Fruit fly (Drosophila melanogaster) whole organism, embryonic: ENCODE measurements around the gene CG10710.

Experiments used
- Atf6 ChIP-seq: fragments of 200-800 bp; sonication (Bioruptor generic); IDR thresholded peaks from 2 replicates; pipeline ENCODE4 v1.3.6; 2022; ENCODE audit warnings: missing biosample characterization, missing genetic modification characterization
- BtbVII ChIP-seq: fragments of 200-800 bp; sonication (Bioruptor generic); optimal IDR thresholded peaks from 3 replicates; lab custom pipeline; 2017; ENCODE audit warnings: missing biosample characterization, mild to moderate bottlenecking, missing genetic modification characterization
- Bteb2 ChIP-seq: fragments of 200-800 bp; sonication (Bioruptor generic); optimal IDR thresholded peaks from 2 replicates; lab custom pipeline; 2016; ENCODE audit warnings: missing biosample characterization, missing genetic modification characterization
- CG10959 ChIP-seq: fragments of 200-800 bp; sonication (Bioruptor generic); IDR thresholded peaks from 2 replicates; pipeline ENCODE4 v1.3.6; 2022; ENCODE audit warnings: missing biosample characterization, missing genetic modification characterization
- CG12236 ChIP-seq: fragments of 200-800 bp; sonication (Bioruptor generic); optimal IDR thresholded peaks from 2 replicates; lab custom pipeline; 2016; ENCODE audit warnings: missing biosample characterization, missing genetic modification characterization
- CG13775 ChIP-seq: fragments of 200-800 bp; sonication (Bioruptor generic); optimal IDR thresholded peaks from 3 replicates; lab custom pipeline; 2017; ENCODE audit warnings: missing biosample characterization, mild to moderate bottlenecking, missing genetic modification characterization
- CG17328 ChIP-seq: fragments of 200-800 bp; sonication (Bioruptor generic); IDR thresholded peaks from 2 replicates; pipeline ENCODE4 v1.3.6; 2022; ENCODE audit warnings: missing biosample characterization, missing genetic modification characterization
- CG17385 ChIP-seq: fragments of 200-800 bp; sonication (Bioruptor generic); optimal IDR thresholded peaks from 3 replicates; lab custom pipeline; 2018; ENCODE audit warnings: missing biosample characterization, mild to moderate bottlenecking, missing genetic modification characterization
- CG30020 ChIP-seq: fragments of 200-800 bp; optimal IDR thresholded peaks from 2 replicates; lab custom pipeline; 2019; ENCODE audit warnings: missing biosample characterization, mild to moderate bottlenecking, missing genetic modification characterization, moderate library complexity
- CG30403 ChIP-seq: fragments of 200-800 bp; sonication (Bioruptor generic); optimal IDR thresholded peaks from 3 replicates; lab custom pipeline; 2016; ENCODE audit warnings: missing biosample characterization, missing genetic modification characterization
- CG31441 ChIP-seq: fragments of 200-800 bp; sonication (Bioruptor generic); IDR thresholded peaks from 2 replicates; pipeline ENCODE4 v1.3.6; 2022; ENCODE audit warnings: missing biosample characterization, missing genetic modification characterization
- CG3726 ChIP-seq: fragments of 200-800 bp; sonication (Bioruptor generic); IDR thresholded peaks from 3 replicates; pipeline ENCODE4, ENCODE4 v1.3.6; 2022; ENCODE audit warnings: missing biosample characterization, missing genetic modification characterization
- CG3838 ChIP-seq: fragments of 200-800 bp; sonication (Bioruptor generic); optimal IDR thresholded peaks from 3 replicates; lab custom pipeline; 2016; ENCODE audit warnings: missing biosample characterization, missing genetic modification characterization
- CG43689 ChIP-seq: fragments of 200-800 bp; sonication (Bioruptor generic); IDR thresholded peaks from 2 replicates; pipeline ENCODE4 v1.3.6; 2022; ENCODE audit warnings: missing biosample characterization, missing genetic modification characterization
- CG6813 ChIP-seq: fragments of 200-800 bp; sonication (Bioruptor generic); optimal IDR thresholded peaks from 2 replicates; lab custom pipeline; 2017; ENCODE audit warnings: missing biosample characterization, missing genetic modification characterization, mild to moderate bottlenecking, moderate library complexity, missing genetic modification reagents
- CG7372 ChIP-seq: fragments of 200-800 bp; sonication (Bioruptor generic); IDR thresholded peaks from 2 replicates; pipeline ENCODE4 v1.3.6; 2022; ENCODE audit warnings: missing biosample characterization, missing genetic modification characterization
- CG8359 ChIP-seq: fragments of 200-800 bp; sonication (Bioruptor generic); optimal IDR thresholded peaks from 2 replicates; lab custom pipeline; 2017; ENCODE audit warnings: missing biosample characterization, mild to moderate bottlenecking, missing genetic modification characterization, borderline replicate concordance
- CG8388 ChIP-seq: fragments of 200-800 bp; sonication (Bioruptor generic); optimal IDR thresholded peaks from 2 replicates; lab custom pipeline; 2019; ENCODE audit warnings: missing biosample characterization, mild to moderate bottlenecking, missing genetic modification characterization, moderate library complexity
- CG8924 ChIP-seq: fragments of 200-800 bp; optimal IDR thresholded peaks from 3 replicates; lab custom pipeline; 2019; ENCODE audit warnings: missing biosample characterization, mild to moderate bottlenecking, missing genetic modification characterization, moderate library complexity
- CG9609 ChIP-seq: fragments of 200-800 bp; sonication (Bioruptor generic); optimal IDR thresholded peaks from 3 replicates; lab custom pipeline; 2016; ENCODE audit warnings: missing biosample characterization, missing genetic modification characterization
- CG9932 ChIP-seq: fragments of 200-800 bp; sonication (Bioruptor generic); IDR thresholded peaks from 2 replicates; pipeline ENCODE4 v1.3.6; 2022; ENCODE audit warnings: missing biosample characterization, missing genetic modification characterization
- CoRest ChIP-seq: fragments of 200-800 bp; sonication (Bioruptor generic); optimal IDR thresholded peaks from 3 replicates; lab custom pipeline; 2018; ENCODE audit warnings: missing biosample characterization, mild to moderate bottlenecking, missing genetic modification characterization, moderate library complexity
- Dbx ChIP-seq: fragments of 200-800 bp; sonication (Bioruptor generic); IDR thresholded peaks from 3 replicates; pipeline ENCODE4 v1.3.6; 2022; ENCODE audit warnings: missing biosample characterization, missing genetic modification characterization
- Dref ChIP-seq: fragments of 200-800 bp; sonication (Bioruptor generic); IDR thresholded peaks from 2 replicates; pipeline ENCODE4 v1.3.6; 2022; ENCODE audit warnings: missing biosample characterization, missing genetic modification characterization
- Hmr ChIP-seq: fragments of 200-800 bp; sonication (Bioruptor generic); optimal IDR thresholded peaks from 3 replicates; lab custom pipeline; 2017; ENCODE audit warnings: mild to moderate bottlenecking, missing biosample characterization, missing genetic modification reagents, missing genetic modification characterization
- Hsf ChIP-seq: fragments of 200-800 bp; sonication (Bioruptor generic); optimal IDR thresholded peaks from 3 replicates; lab custom pipeline; 2016; ENCODE audit warnings: missing biosample characterization, missing genetic modification characterization
- Lhr ChIP-seq: fragments of 200-800 bp; sonication (Bioruptor generic); optimal IDR thresholded peaks from 3 replicates; lab custom pipeline; 2017; ENCODE audit warnings: mild to moderate bottlenecking, missing biosample characterization, missing genetic modification reagents, missing genetic modification characterization
- NFAT ChIP-seq: fragments of 200-800 bp; sonication (Bioruptor generic); IDR thresholded peaks from 2 replicates; pipeline ENCODE4 v1.3.6; 2022; ENCODE audit warnings: missing biosample characterization, missing genetic modification characterization
- PHDP ChIP-seq: fragments of 200-800 bp; sonication (Bioruptor generic); optimal IDR thresholded peaks from 3 replicates; lab custom pipeline; 2018; ENCODE audit warnings: missing biosample characterization, mild to moderate bottlenecking, missing genetic modification characterization, moderate library complexity
- cato ChIP-seq: fragments of 200-800 bp; sonication (Bioruptor generic); optimal IDR thresholded peaks from 2 replicates; lab custom pipeline; 2016; ENCODE audit warnings: missing biosample characterization, missing genetic modification characterization, borderline replicate concordance
- cg ChIP-seq: fragments of 200-800 bp; sonication (Bioruptor generic); optimal IDR thresholded peaks from 3 replicates; lab custom pipeline; 2019; ENCODE audit warnings: missing biosample characterization, mild to moderate bottlenecking, missing genetic modification characterization, moderate library complexity
- chm ChIP-seq: fragments of 200-800 bp; sonication (Bioruptor generic); IDR thresholded peaks from 2 replicates; pipeline ENCODE4 v1.3.6; 2022; ENCODE audit warnings: missing biosample characterization, missing genetic modification characterization
- crc ChIP-seq: fragments of 200-800 bp; sonication (Bioruptor generic); optimal IDR thresholded peaks from 2 replicates; lab custom pipeline; 2016; ENCODE audit warnings: missing biosample characterization, missing genetic modification characterization
- croc ChIP-seq: fragments of 200-800 bp; sonication (Bioruptor generic); conservative IDR thresholded peaks from 3 replicates; pipeline ENCODE4 v1.3.6; 2022; ENCODE audit warnings: missing biosample characterization, missing genetic modification characterization
- grn ChIP-seq: fragments of 200-800 bp; sonication (Bioruptor generic); optimal IDR thresholded peaks from 3 replicates; lab custom pipeline; 2017; ENCODE audit warnings: missing biosample characterization, missing genetic modification characterization
- gt ChIP-seq: fragments of 200-800 bp; sonication (Bioruptor generic); IDR thresholded peaks from 2 replicates; pipeline ENCODE4 v1.3.6; 2022; ENCODE audit warnings: missing biosample characterization, missing genetic modification characterization
- ham ChIP-seq: fragments of 200-800 bp; sonication (Bioruptor generic); IDR thresholded peaks from 2 replicates; pipeline ENCODE4 v1.3.6; 2022; ENCODE audit warnings: missing biosample characterization, missing genetic modification characterization
- hb ChIP-seq: fragments of 200-800 bp; sonication (Bioruptor generic); IDR thresholded peaks from 3 replicates; pipeline ENCODE4 v1.3.6; 2022; ENCODE audit warnings: missing biosample characterization, missing genetic modification characterization; ENCODE audit not compliant: partially characterized antibody
- inv ChIP-seq: fragments of 200-800 bp; sonication (Bioruptor generic); IDR thresholded peaks from 2 replicates; pipeline ENCODE4 v1.3.6; 2022; ENCODE audit warnings: missing biosample characterization, missing genetic modification characterization; ENCODE audit not compliant: partially characterized antibody
- pnt ChIP-seq: fragments of 200-800 bp; sonication (Bioruptor generic); optimal IDR thresholded peaks from 3 replicates; lab custom pipeline; 2016; ENCODE audit warnings: missing biosample characterization, missing genetic modification characterization
- repo ChIP-seq: fragments of 200-800 bp; sonication (Bioruptor generic); optimal IDR thresholded peaks from 2 replicates; lab custom pipeline; 2016; ENCODE audit warnings: missing biosample characterization, missing genetic modification characterization
- sens ChIP-seq: fragments of 200-800 bp; sonication (Bioruptor generic); peaks from one replicate; lab custom pipeline; 2016; ENCODE audit warnings: missing biosample characterization, missing genetic modification characterization
- sens-2 ChIP-seq: fragments of 200-800 bp; sonication (Bioruptor generic); IDR thresholded peaks from 2 replicates; pipeline ENCODE4 v1.3.6; 2022; ENCODE audit warnings: missing biosample characterization, missing genetic modification characterization
- slp2 ChIP-seq: fragments of 200-800 bp; sonication (Bioruptor generic); optimal IDR thresholded peaks from 2 replicates; lab custom pipeline; 2016; ENCODE audit warnings: missing biosample characterization, missing genetic modification characterization
- sna ChIP-seq: fragments of 200-800 bp; sonication (Bioruptor generic); IDR thresholded peaks from 2 replicates; pipeline ENCODE4 v1.3.6; 2022; ENCODE audit warnings: missing biosample characterization, missing genetic modification characterization; ENCODE audit not compliant: partially characterized antibody
- sr ChIP-seq: fragments of 200-800 bp; sonication (Bioruptor generic); IDR thresholded peaks from 3 replicates; pipeline ENCODE4 v1.3.6; 2022; ENCODE audit warnings: missing biosample characterization, missing genetic modification characterization
- stwl ChIP-seq: fragments of 200-800 bp; sonication (Bioruptor generic); optimal IDR thresholded peaks from 3 replicates; lab custom pipeline; 2018; ENCODE audit warnings: missing biosample characterization, mild to moderate bottlenecking, missing genetic modification characterization, moderate library complexity
- sug ChIP-seq: fragments of 200-800 bp; optimal IDR thresholded peaks from 2 replicates; lab custom pipeline; 2019; ENCODE audit warnings: missing biosample characterization, mild to moderate bottlenecking, missing genetic modification characterization, moderate library complexity
- usp ChIP-seq: fragments of >200 bp; optimal IDR thresholded peaks from 2 replicates; lab custom pipeline; 2017; ENCODE audit warnings: missing biosample characterization, missing genetic modification characterization
- vfl ChIP-seq: fragments of 200-800 bp; sonication (Bioruptor generic); optimal IDR thresholded peaks from 2 replicates; lab custom pipeline; 2016; ENCODE audit warnings: missing biosample characterization, missing genetic modification characterization
- vvl ChIP-seq: fragments of 200-800 bp; sonication (Bioruptor generic); IDR thresholded peaks from 2 replicates; pipeline ENCODE4 v1.3.6; 2022; ENCODE audit warnings: missing biosample characterization, missing genetic modification characterization
- wor ChIP-seq: fragments of 200-800 bp; sonication (Bioruptor generic); IDR thresholded peaks from 2 replicates; pipeline ENCODE4 v1.3.6; 2022; ENCODE audit warnings: missing biosample characterization, missing genetic modification characterization

CG10710 gene

DNA sequence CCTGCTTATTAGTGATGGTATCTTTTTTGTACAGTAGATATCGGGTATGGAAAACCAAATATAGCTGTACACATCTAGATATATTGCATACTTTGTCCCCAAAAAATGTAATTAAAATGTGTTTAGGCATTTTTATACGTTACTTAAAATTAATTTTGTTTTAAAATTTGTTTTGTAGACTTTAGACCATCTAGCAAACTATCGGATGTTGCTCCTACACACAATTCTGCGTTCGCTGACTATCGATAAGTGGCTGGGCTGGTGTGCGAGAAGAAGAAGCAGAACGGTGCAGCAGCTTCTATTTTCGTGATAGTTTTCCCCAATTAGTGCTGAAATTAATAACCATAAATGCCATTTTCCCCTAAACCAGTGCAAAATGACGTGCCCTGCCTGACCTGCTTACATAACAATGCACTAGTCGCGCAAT lies 6.3 kb downstream of the CG10710 start, which contains the start of the genes Vps36 and Liprin-beta (continued):
- TF ChIP-seq CG8359 (GFP tag; lab: Kevin White, UChicago) (peak; percentile 31), hb (GFP tag; lab: Robert Waterston, UW) (peak; percentile 92), CG17385 (GFP tag; lab: Kevin White, UChicago) (peak; percentile 98), Hsf (GFP tag; lab: Kevin White, UChicago) (peak; percentile 96), Lhr (GFP tag; lab: Kevin White, UChicago) (peak; percentile 67), PHDP (tag; lab: Kevin White, UChicago) (peak; percentile 81), Bteb2 (GFP tag; lab: Kevin White, UChicago) (peak; percentile 86), pnt (GFP tag; lab: Kevin White, UChicago) (peak; percentile 93), sens (peak; percentile 98), crc (GFP tag; lab: Kevin White, UChicago) (peak; percentile 79), cato (GFP tag; lab: Kevin White, UChicago) (peak; percentile 72), cg (GFP tag; lab: Kevin White, UChicago) (no peak), sens-2 (peak; percentile 13; the same call in 1 of the 2 replicates), CG7372 (GFP tag; lab: Robert Waterston, UW) (peak; percentile 87), CG12236 (GFP tag; lab: Kevin White, UChicago) (peak; percentile 76), gt (GFP tag; lab: Robert Waterston, UW) (peak; percentile 74), CG30403 (GFP tag; lab: Kevin White, UChicago) (peak; percentile 96), ham (peak; percentile 81), stwl (tag; lab: Kevin White, UChicago) (peak; percentile 80), chm (0 out of 2 replicates have a peak, but pooled peaks have one; percentile 32), grn (GFP tag; lab: Kevin White, UChicago) (no peak), inv (GFP tag; lab: Robert Waterston, UW) (peak; percentile 97), CG13775 (peak; percentile 87), CG9609 (GFP tag; lab: Kevin White, UChicago) (peak; percentile 92), vfl (GFP tag; lab: Kevin White, UChicago) (peak; percentile 85), CoRest (peak; percentile 92), CG8388 (GFP tag; lab: Kevin White, UChicago) (peak; percentile 77), Atf6 (GFP tag; lab: Robert Waterston, UW) (peak; percentile 81), CG6813 (GFP tag; lab: Kevin White, UChicago) (peak; percentile 11), BtbVII (GFP tag; lab: Kevin White, UChicago) (no peak), croc (GFP tag; lab: Robert Waterston, UW) (peak; percentile 73), CG43689 (GFP tag; lab: Robert Waterston, UW) (peak; percentile 72), CG3838 (GFP tag; lab: Kevin White, UChicago) (peak; percentile 62), vvl (GFP tag; lab: Robert Waterston, UW) (peak; percentile 86), CG9932 (GFP tag; lab: Robert Waterston, UW) (peak; percentile 97), sr (GFP tag; lab: Robert Waterston, UW) (no peak), slp2 (GFP tag; lab: Kevin White, UChicago) (peak; percentile 80), repo (GFP tag; lab: Kevin White, UChicago) (peak; percentile 74), sna (GFP tag; lab: Robert Waterston, UW) (peak; percentile 99), wor (GFP tag; lab: Robert Waterston, UW) (peak; percentile 84), CG31441 (GFP tag; lab: Robert Waterston, UW) (no peak), CG30020 (tag; lab: Kevin White, UChicago) (peak; percentile 88), CG8924 (tag; lab: Kevin White, UChicago) (peak; percentile 82), Dref (GFP tag; lab: Robert Waterston, UW) (peak; percentile 72), sug (tag; lab: Kevin White, UChicago) (no peak), NFAT (GFP tag; lab: Robert Waterston, UW) (peak; percentile 76), Hmr (GFP tag; lab: Kevin White, UChicago) (no peak), CG17328 (GFP tag; lab: Robert Waterston, UW) (peak; percentile 83), Dbx (peak; percentile 93), usp (no peak), CG3726 (GFP tag; lab: Robert Waterston, UW) (no peak; the same call in 2 of the 3 replicates), CG10959 (GFP tag; lab: Robert Waterston, UW) (peak; percentile 75)
